Worm (Caenorhabditis elegans): ENCODE measurements around the gene pnc-2.

DNA sequence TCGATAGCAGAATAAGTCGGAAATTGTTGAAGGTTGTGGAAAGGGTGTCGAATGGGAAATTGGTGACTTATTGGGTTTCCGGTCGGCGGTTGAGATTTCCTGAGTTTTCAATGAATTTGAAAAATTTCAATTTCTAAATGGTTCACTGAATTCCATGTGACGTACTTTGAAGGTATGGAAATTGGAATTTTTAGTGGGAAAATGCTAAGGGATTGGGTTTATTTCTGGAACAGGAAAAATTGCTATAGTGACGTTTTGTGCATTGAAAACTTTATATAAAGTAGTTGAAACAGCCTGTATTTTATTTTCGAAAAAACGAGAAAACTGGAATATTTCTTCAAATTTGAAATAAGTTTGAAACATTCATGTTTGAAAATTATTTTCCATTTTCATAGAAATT is at the start of gene pnc-2:
- TF ChIP-seq hlh-1 (tag; optimal IDR thresholded peaks at IDR 0.05) (no peak), unc-62 (GFP tag; optimal IDR thresholded peaks at IDR 0.05) (no peak)

Measured in whole organism, mixed stage, embryonic.